Fruit fly (Drosophila melanogaster): Measurements from ENCODE around the gene CG11977.

Gene CG11977

dm6 chr3R:9029411-9029810 lies 31.9 kb downstream of the CG11977 start:
- no peak for TF ChIP-seq h (optimal IDR thresholded peaks at IDR 0.05)
- peak; percentile 65 for TF ChIP-seq crol (GFP tag; IDR thresholded peaks at IDR 0.05)
- no peak for TF ChIP-seq CG16813 (GFP tag; IDR thresholded peaks at IDR 0.05; ENCODE audit: partially characterized antibody)
- no peak for TF ChIP-seq jigr1 (GFP tag; IDR thresholded peaks at IDR 0.05)
- TF ChIP-seq trem (tag; optimal IDR thresholded peaks at IDR 0.05): no peak
- TF ChIP-seq Oaz (GFP tag; IDR thresholded peaks at IDR 0.05): no peak
- TF ChIP-seq pho (GFP tag; optimal IDR thresholded peaks at IDR 0.05): no peak
- no peak for TF ChIP-seq pb (GFP tag; optimal IDR thresholded peaks at IDR 0.05)
- TF ChIP-seq CG34224 (GFP tag; IDR thresholded peaks at IDR 0.05; ENCODE audit: partially characterized antibody): no peak
- TF ChIP-seq az2 (GFP tag; optimal IDR thresholded peaks at IDR 0.05): no peak
- TF ChIP-seq Tbp (GFP tag; optimal IDR thresholded peaks at IDR 0.05): no peak
- TF ChIP-seq MESR4 (GFP tag; optimal IDR thresholded peaks at IDR 0.05): no peak
- no peak for TF ChIP-seq HLHmδ (GFP tag; optimal IDR thresholded peaks at IDR 0.05)
- TF ChIP-seq CG11723 (GFP tag; optimal IDR thresholded peaks at IDR 0.05): no peak
- no peak for TF ChIP-seq CG1602 (GFP tag; optimal IDR thresholded peaks at IDR 0.05)
- TF ChIP-seq CG9817 (tag; optimal IDR thresholded peaks at IDR 0.05): no peak
- no peak for TF ChIP-seq ems (GFP tag; optimal IDR thresholded peaks at IDR 0.05)
- no peak for TF ChIP-seq D (optimal IDR thresholded peaks at IDR 0.05)
- TF ChIP-seq D (GFP tag; optimal IDR thresholded peaks at IDR 0.05): no peak
- no peak for TF ChIP-seq CG1792 (GFP tag; optimal IDR thresholded peaks at IDR 0.05)
- no peak for TF ChIP-seq HLH4C (GFP tag; IDR thresholded peaks at IDR 0.05; ENCODE audit: partially characterized antibody)
- TF ChIP-seq CG33557 (GFP tag; optimal IDR thresholded peaks at IDR 0.05): no peak
- no peak for TF ChIP-seq CG1529 (GFP tag; optimal IDR thresholded peaks at IDR 0.05)
- no peak for TF ChIP-seq lab (GFP tag; optimal IDR thresholded peaks at IDR 0.05)
- no peak for TF ChIP-seq Taf1 (GFP tag; IDR thresholded peaks at IDR 0.05)
- no peak for TF ChIP-seq CG32772 (GFP tag; IDR thresholded peaks at IDR 0.05)
- no peak for TF ChIP-seq CG8388 (GFP tag; optimal IDR thresholded peaks at IDR 0.05)
- TF ChIP-seq sd (tag; optimal IDR thresholded peaks at IDR 0.05): peak; percentile 16
- TF ChIP-seq z (GFP tag; IDR thresholded peaks at IDR 0.05): peak; percentile 79
- no peak for TF ChIP-seq slbo (GFP tag; IDR thresholded peaks at IDR 0.05)
- TF ChIP-seq peb (GFP tag; IDR thresholded peaks at IDR 0.05): no peak
- TF ChIP-seq YL-1 (GFP tag; optimal IDR thresholded peaks at IDR 0.05): no peak
- TF ChIP-seq CG11247 (GFP tag; IDR thresholded peaks at IDR 0.05): no peak
- TF ChIP-seq pzg (GFP tag; optimal IDR thresholded peaks at IDR 0.05): no peak
- no peak for TF ChIP-seq CTCF (GFP tag; optimal IDR thresholded peaks at IDR 0.05)
- no peak for TF ChIP-seq Hey (tag; optimal IDR thresholded peaks at IDR 0.05)
- peak; percentile 77 for TF ChIP-seq Ets65A (GFP tag)
- TF ChIP-seq ham (GFP tag; IDR thresholded peaks at IDR 0.05): no peak
- peak; percentile 66 for TF ChIP-seq Med (GFP tag)
- TF ChIP-seq BEAF-32 (GFP tag; optimal IDR thresholded peaks at IDR 0.05): no peak
- no peak for TF ChIP-seq CG1233 (GFP tag; optimal IDR thresholded peaks at IDR 0.05)
- no peak for TF ChIP-seq sr (GFP tag; IDR thresholded peaks at IDR 0.05)
- TF ChIP-seq insv (GFP tag; optimal IDR thresholded peaks at IDR 0.05): no peak
- peak; percentile 71 for TF ChIP-seq pros (GFP tag; optimal IDR thresholded peaks at IDR 0.05)
- TF ChIP-seq CG13424 (tag; optimal IDR thresholded peaks at IDR 0.05): no peak
- TF ChIP-seq nom (GFP tag; optimal IDR thresholded peaks at IDR 0.05): no peak
- no peak for TF ChIP-seq Pdp1 (GFP tag; optimal IDR thresholded peaks at IDR 0.05)
- TF ChIP-seq Dad (GFP tag; optimal IDR thresholded peaks at IDR 0.05): no peak
- no peak for TF ChIP-seq Antp (GFP tag; optimal IDR thresholded peaks at IDR 0.05)
- TF ChIP-seq chn (GFP tag; optimal IDR thresholded peaks at IDR 0.05): no peak
- TF ChIP-seq ttk (GFP tag; IDR thresholded peaks at IDR 0.05): no peak
- TF ChIP-seq CG4707 (GFP tag; optimal IDR thresholded peaks at IDR 0.05): no peak
- TF ChIP-seq ind (GFP tag; optimal IDR thresholded peaks at IDR 0.05): no peak
- no peak for TF ChIP-seq zf30C (GFP tag; optimal IDR thresholded peaks at IDR 0.05)
